Fruit fly (Drosophila melanogaster): ENCODE data around the gene PyK.

The PyK gene

DNA sequence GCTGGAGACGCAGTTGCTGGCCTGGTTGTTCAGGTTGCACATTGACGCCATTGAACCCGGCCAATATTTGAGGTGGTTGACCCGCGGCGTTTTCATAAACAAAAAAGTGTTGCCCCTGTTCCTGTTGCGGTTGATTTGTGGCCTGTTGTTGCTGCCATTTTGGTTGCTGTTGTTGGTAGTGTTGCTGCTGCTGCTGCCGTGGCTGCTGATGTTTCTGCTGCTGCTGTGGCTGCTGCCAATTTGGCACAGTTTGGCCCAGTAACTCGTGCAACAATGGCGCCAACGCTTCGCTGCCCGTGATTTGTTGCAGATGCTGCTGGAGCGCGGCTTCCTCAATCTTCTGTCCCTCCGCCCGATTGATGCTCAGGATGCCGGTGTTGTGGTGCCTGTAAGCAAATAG is 25.7 kb upstream of the PyK start:
- no peak for TF ChIP-seq sv (GFP tag; optimal IDR thresholded peaks at IDR 0.05)
- TF ChIP-seq OdsH (GFP tag; optimal IDR thresholded peaks at IDR 0.05): no peak
- TF ChIP-seq Dfd (GFP tag; optimal IDR thresholded peaks at IDR 0.05): peak; percentile 74

DNA sequence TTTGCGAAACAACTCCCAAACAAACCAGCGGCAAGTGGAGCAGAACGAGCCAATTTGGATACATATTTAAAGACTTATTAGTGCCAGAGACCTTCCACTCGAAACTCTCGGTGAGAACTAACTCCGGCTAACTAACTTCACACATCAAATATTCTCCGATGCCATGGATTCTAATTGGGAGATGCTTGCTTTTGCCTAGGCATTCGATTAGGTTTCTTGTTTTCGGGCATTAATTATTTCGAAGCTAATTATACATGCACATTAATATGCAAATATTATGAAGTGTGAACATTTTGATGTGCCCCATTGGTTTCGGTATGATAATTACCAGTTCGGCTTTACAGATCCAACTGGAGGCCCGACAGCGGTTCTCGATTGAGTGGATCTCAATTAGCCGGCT is 25.2 kb upstream of the PyK start, which contains the start of gene CG5386:
CG5386 (minus strand) TSS at position 101 of the 400 bp plus-strand sequence.
- TF ChIP-seq GATAd (GFP tag; optimal IDR thresholded peaks at IDR 0.05) (no peak), HLH106 (tag; optimal IDR thresholded peaks at IDR 0.05) (no peak), sage (GFP tag; optimal IDR thresholded peaks at IDR 0.05) (no peak), sv (GFP tag; optimal IDR thresholded peaks at IDR 0.05) (no peak), foxo (GFP tag; optimal IDR thresholded peaks at IDR 0.05) (no peak), brk (GFP tag; optimal IDR thresholded peaks at IDR 0.05) (no peak), lola (GFP tag; optimal IDR thresholded peaks at IDR 0.05) (no peak), pan (optimal IDR thresholded peaks at IDR 0.05) (no peak), Vsx2 (GFP tag; optimal IDR thresholded peaks at IDR 0.05; ENCODE audit: partially characterized antibody) (no peak), jim (GFP tag; optimal IDR thresholded peaks at IDR 0.05) (no peak), Mio (GFP tag; optimal IDR thresholded peaks at IDR 0.05) (no peak), h (GFP tag; optimal IDR thresholded peaks at IDR 0.05) (no peak), CG32264 (GFP tag; optimal IDR thresholded peaks at IDR 0.05) (no peak), Rel (GFP tag; optimal IDR thresholded peaks at IDR 0.05) (no peak), Rel (tag; optimal IDR thresholded peaks at IDR 0.05) (no peak), tai (GFP tag; optimal IDR thresholded peaks at IDR 0.05) (no peak), usp (GFP tag; optimal IDR thresholded peaks at IDR 0.05) (no peak), OdsH (GFP tag; optimal IDR thresholded peaks at IDR 0.05) (no peak)

DNA sequence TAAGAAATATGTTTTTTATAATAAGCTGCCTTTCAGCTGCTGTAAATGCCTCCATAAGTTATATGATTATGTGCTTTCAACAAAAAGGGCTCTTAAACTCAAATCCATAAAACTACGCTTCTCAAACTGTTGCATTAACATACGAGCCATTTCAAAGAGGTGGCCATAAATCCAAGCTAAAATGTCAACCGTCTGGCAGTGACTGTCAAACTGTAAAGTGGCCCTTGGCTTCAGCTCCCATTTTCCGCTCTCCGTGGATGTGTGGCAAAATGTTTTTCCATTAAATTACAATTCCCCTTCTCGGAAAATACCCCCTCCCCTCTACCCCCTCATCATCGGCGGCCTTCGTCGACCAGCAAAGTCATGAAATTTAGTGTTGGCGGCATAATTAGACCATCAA is 24.6 kb upstream of the PyK start:
- TF ChIP-seq Rel (GFP tag; optimal IDR thresholded peaks at IDR 0.05): no peak
- TF ChIP-seq Rel (tag; optimal IDR thresholded peaks at IDR 0.05): no peak
- TF ChIP-seq psq (GFP tag; optimal IDR thresholded peaks at IDR 0.05): no peak
- TF ChIP-seq CG32264 (GFP tag; optimal IDR thresholded peaks at IDR 0.05): no peak
- no peak for TF ChIP-seq tai (GFP tag; optimal IDR thresholded peaks at IDR 0.05)
- TF ChIP-seq pan (optimal IDR thresholded peaks at IDR 0.05): no peak
- TF ChIP-seq Dfd (GFP tag; optimal IDR thresholded peaks at IDR 0.05): no peak
- TF ChIP-seq Hnf4 (GFP tag; optimal IDR thresholded peaks at IDR 0.05): no peak
- TF ChIP-seq Abd-B (GFP tag; optimal IDR thresholded peaks at IDR 0.05): no peak
- TF ChIP-seq dmrt93B (GFP tag; optimal IDR thresholded peaks at IDR 0.05): no peak
- no peak for TF ChIP-seq woc (GFP tag; optimal IDR thresholded peaks at IDR 0.05)
- no peak for TF ChIP-seq foxo (GFP tag; optimal IDR thresholded peaks at IDR 0.05)
- no peak for TF ChIP-seq dl (GFP tag; optimal IDR thresholded peaks at IDR 0.05; ENCODE audit: insufficient read depth in 1 of 2, partially characterized antibody in 2 of 2)
- TF ChIP-seq Dif (GFP tag; optimal IDR thresholded peaks at IDR 0.05; ENCODE audit: partially characterized antibody): no peak
- no peak for TF ChIP-seq N (GFP tag; optimal IDR thresholded peaks at IDR 0.05)
- TF ChIP-seq CrebA (GFP tag; optimal IDR thresholded peaks at IDR 0.05; ENCODE audit: borderline replicate concordance): no peak
- TF ChIP-seq Mio (GFP tag; optimal IDR thresholded peaks at IDR 0.05): no peak
- no peak for TF ChIP-seq br (GFP tag; optimal IDR thresholded peaks at IDR 0.05)

DNA sequence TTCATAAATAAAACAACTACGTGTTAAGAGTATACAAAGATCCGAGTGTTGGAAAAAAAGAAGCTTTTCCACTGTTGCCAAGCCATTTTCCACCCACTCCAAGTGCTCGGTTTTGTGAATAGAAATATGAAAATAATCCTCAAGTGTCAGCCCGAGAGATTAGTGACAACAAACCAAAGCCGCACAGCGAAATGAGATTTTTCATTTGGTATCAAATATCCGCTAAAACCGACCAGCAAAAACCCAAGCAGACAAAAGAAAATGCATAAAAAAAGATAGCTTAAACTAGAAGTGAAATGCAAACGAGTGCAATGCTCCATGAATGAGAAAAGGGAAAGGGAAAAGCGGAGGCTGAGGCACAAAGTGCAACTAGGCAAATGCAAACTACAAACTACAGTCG is 15.9 kb upstream of the PyK start, which contains the start of gene rdhB:
rdhB (plus strand) TSS at position 301 of the 400 bp plus-strand sequence.
- no peak for TF ChIP-seq N (GFP tag; optimal IDR thresholded peaks at IDR 0.05)
- no peak for TF ChIP-seq psq (GFP tag; optimal IDR thresholded peaks at IDR 0.05)
- no peak for TF ChIP-seq Hr83 (GFP tag; optimal IDR thresholded peaks at IDR 0.05; ENCODE audit: poor library complexity, severe bottlenecking)

DNA sequence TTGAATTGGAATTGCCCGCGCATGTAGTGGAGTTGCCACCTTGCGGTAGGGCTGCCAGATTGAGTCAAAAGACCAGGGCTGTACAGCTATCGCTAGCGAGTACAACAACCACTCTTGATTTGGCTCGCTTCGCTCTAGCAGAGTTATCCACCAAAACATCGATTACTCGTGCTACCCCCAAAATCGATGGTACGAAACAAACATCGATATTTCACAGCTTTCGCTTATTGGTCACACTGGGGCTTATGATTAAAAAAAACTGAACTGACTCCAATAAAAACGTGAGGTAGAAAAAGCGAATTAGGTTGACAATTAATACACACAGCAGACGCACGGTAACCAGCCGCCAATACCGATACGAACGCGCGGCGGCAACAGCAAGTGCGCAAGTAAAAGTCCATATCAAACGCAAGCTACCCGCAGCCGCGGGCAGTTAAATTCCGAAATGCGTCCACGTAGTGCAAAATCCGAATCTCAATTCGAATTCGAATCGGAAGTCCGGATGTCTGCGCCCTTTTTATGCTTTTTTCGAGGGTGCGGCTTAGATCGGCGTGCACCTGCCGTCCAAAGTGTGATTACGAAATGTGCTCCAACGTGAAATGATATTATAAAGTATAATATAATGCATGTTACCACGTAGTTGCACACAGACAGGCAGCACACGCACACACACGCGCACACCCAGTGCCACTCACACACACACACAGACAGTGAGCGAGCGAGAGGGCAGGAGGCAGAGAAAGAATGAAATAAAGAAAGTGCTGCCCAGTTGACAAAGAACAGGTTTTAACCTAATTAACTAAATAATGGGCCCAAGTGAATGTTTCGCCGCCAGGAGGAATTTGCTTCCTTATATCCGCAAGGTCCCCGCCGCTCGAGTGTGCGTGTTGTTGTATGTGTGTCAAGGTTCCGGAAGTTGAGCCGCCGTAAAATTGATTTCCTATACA is 10.6 kb upstream of the PyK start, which contains the start of gene Sar1:
Sar1 (plus strand) TSS at position 222 of the 947 bp plus-strand sequence.
- TF ChIP-seq br (GFP tag; optimal IDR thresholded peaks at IDR 0.05) (peak; percentile 10), N (GFP tag; optimal IDR thresholded peaks at IDR 0.05) (peak; percentile 30), foxo (GFP tag; optimal IDR thresholded peaks at IDR 0.05) (peak in 1 of 2 experiments; percentile 34), Vsx2 (GFP tag; optimal IDR thresholded peaks at IDR 0.05; ENCODE audit: partially characterized antibody) (peak; percentile 82), HLH106 (tag; optimal IDR thresholded peaks at IDR 0.05) (peak; percentile 31), pan (optimal IDR thresholded peaks at IDR 0.05) (no peak), dmrt93B (GFP tag; optimal IDR thresholded peaks at IDR 0.05) (no peak), Myc (optimal IDR thresholded peaks at IDR 0.05) (peak; percentile 10), h (GFP tag; optimal IDR thresholded peaks at IDR 0.05) (peak; percentile 30), Rel (GFP tag; optimal IDR thresholded peaks at IDR 0.05) (no peak), Rel (tag; optimal IDR thresholded peaks at IDR 0.05) (no peak)

Measured in whole organism, wandering third instar larva.